Worm (Caenorhabditis elegans) whole organism, late embryonic: Measurements from ENCODE around the gene catp-2.

Experiments used
- elt-4 ChIP-seq: sonication (generic microtip); optimal IDR thresholded peaks from 2 replicates; lab custom pipeline; 2016; ENCODE audit warnings: missing genetic modification characterization, missing compliant biosample characterization
- hlh-13 ChIP-seq: fragments of 200-800 bp; sonication (Bioruptor generic); optimal IDR thresholded peaks from 2 replicates; lab custom pipeline; 2018; ENCODE audit warnings: mild to moderate bottlenecking, missing genetic modification characterization, missing compliant biosample characterization
- hlh-15 ChIP-seq: sonication (generic microtip); optimal IDR thresholded peaks from 2 replicates; lab custom pipeline; 2016; ENCODE audit warnings: missing genetic modification characterization, missing compliant biosample characterization
- lim-6 ChIP-seq: sonication (generic microtip); optimal IDR thresholded peaks from 2 replicates; lab custom pipeline; 2016; ENCODE audit warnings: missing genetic modification characterization, missing compliant biosample characterization
- nhr-11 ChIP-seq: fragments of 150-350 bp; optimal IDR thresholded peaks from 2 replicates; lab custom pipeline; 2014; ENCODE audit warnings: missing biosample characterization, missing genetic modification characterization
- odd-2 ChIP-seq: sonication (generic microtip); optimal IDR thresholded peaks from 2 replicates; lab custom pipeline; 2017; ENCODE audit warnings: antibody characterized with exemption, mild to moderate bottlenecking, missing genetic modification characterization, missing compliant biosample characterization
- pqm-1 ChIP-seq: sonication (generic microtip); optimal IDR thresholded peaks from 2 replicates; lab custom pipeline; 2016; ENCODE audit warnings: missing genetic modification characterization, missing compliant biosample characterization
- sox-4 ChIP-seq: sonication (generic microtip); optimal IDR thresholded peaks from 2 replicates; lab custom pipeline; 2017; ENCODE audit warnings: mild to moderate bottlenecking, missing genetic modification characterization, inconsistent platforms, missing compliant biosample characterization
- syd-9 ChIP-seq: sonication (generic microtip); optimal IDR thresholded peaks from 2 replicates; lab custom pipeline; 2016; ENCODE audit warnings: mild to moderate bottlenecking, missing genetic modification characterization, moderate library complexity, missing compliant biosample characterization
- tbx-2 ChIP-seq: sonication (generic microtip); optimal IDR thresholded peaks from 2 replicates; lab custom pipeline; 2016; ENCODE audit warnings: missing genetic modification characterization, missing compliant biosample characterization

- TF ChIP-seq nhr-11 (tag; lab: Kevin White, UChicago), result no peak
- no peak for TF ChIP-seq lim-6 (tag; lab: Kevin White, UChicago)
- TF ChIP-seq syd-9 (tag; lab: Kevin White, UChicago), result no peak
- no peak for TF ChIP-seq tbx-2
- no peak for TF ChIP-seq odd-2 (tag; lab: Kevin White, UChicago)
- TF ChIP-seq sox-4 (tag; lab: Kevin White, UChicago), result no peak
- TF ChIP-seq elt-4, result no peak
- no peak for TF ChIP-seq hlh-15
- no peak for TF ChIP-seq pqm-1 (tag; lab: Kevin White, UChicago)
- no peak for TF ChIP-seq hlh-13 (GFP tag; lab: Kevin White, UChicago)
Observed at ce11 chrV:4975140-4975539, 40.6 kb downstream of the catp-2 start, which contains the start of gene F26G5.1.
